Worm (Caenorhabditis elegans) whole organism, L2 larva: Measurements from ENCODE around the gene lgmn-1.

Experiments used
- C34F6.9 ChIP-seq: fragments of 150-350 bp; optimal IDR thresholded peaks from 2 replicates; lab custom pipeline; 2014; ENCODE audit warnings: missing biosample characterization, missing genetic modification characterization
- F13H6.1 ChIP-seq: sonication (generic microtip); optimal IDR thresholded peaks from 2 replicates; lab custom pipeline; 2016; ENCODE audit warnings: missing genetic modification characterization, missing compliant biosample characterization
- R02D3.7 ChIP-seq: fragments of 150-350 bp; optimal IDR thresholded peaks from 2 replicates; lab custom pipeline; 2014; ENCODE audit warnings: missing biosample characterization, missing genetic modification characterization
- Y55F3AM.14 ChIP-seq: fragments of 200-800 bp; sonication (Bioruptor generic); optimal IDR thresholded peaks from 2 replicates; lab custom pipeline; 2018; ENCODE audit warnings: mild to moderate bottlenecking, missing genetic modification characterization, missing compliant biosample characterization
- ZK546.5 ChIP-seq: sonication (generic microtip); optimal IDR thresholded peaks from 2 replicates; lab custom pipeline; 2017; ENCODE audit warnings: missing biosample characterization, missing genetic modification characterization
- alr-1 ChIP-seq: fragments of 150-350 bp; optimal IDR thresholded peaks from 2 replicates; lab custom pipeline; 2014; ENCODE audit warnings: missing biosample characterization, missing genetic modification characterization
- aly-2 ChIP-seq: fragments of 150-350 bp; optimal IDR thresholded peaks from 2 replicates; lab custom pipeline; 2014; ENCODE audit warnings: missing biosample characterization, missing genetic modification characterization
- ama-1 ChIP-seq: fragments of 150-350 bp; optimal IDR thresholded peaks from 2 replicates; lab custom pipeline; 2018; ENCODE audit warnings: inconsistent platforms
- blmp-1 ChIP-seq: sonication (generic microtip); optimal IDR thresholded peaks from 2 replicates; lab custom pipeline; 2017; ENCODE audit warnings: missing genetic modification characterization, mild to moderate bottlenecking, missing compliant biosample characterization, antibody characterized with exemption, moderate library complexity; ENCODE audit not compliant: insufficient read depth
- ceh-16 ChIP-seq: fragments of 150-350 bp; optimal IDR thresholded peaks from 2 replicates; lab custom pipeline; 2014; ENCODE audit warnings: missing biosample characterization, missing genetic modification characterization
- ceh-82 ChIP-seq: fragments of 150-350 bp; optimal IDR thresholded peaks from 2 replicates; lab custom pipeline; 2014; ENCODE audit warnings: missing biosample characterization, missing genetic modification characterization
- crh-2 ChIP-seq: sonication (generic microtip); optimal IDR thresholded peaks from 2 replicates; lab custom pipeline; 2017; ENCODE audit warnings: missing biosample characterization, missing genetic modification characterization
- dmd-4 ChIP-seq: sonication (generic microtip); optimal IDR thresholded peaks from 2 replicates; lab custom pipeline; 2017; ENCODE audit warnings: missing biosample characterization, missing genetic modification characterization
- egl-27 ChIP-seq: sonication (generic microtip); optimal IDR thresholded peaks from 3 replicates; lab custom pipeline; 2017; ENCODE audit warnings: missing biosample characterization, missing genetic modification reagents, missing genetic modification characterization
- elt-1 ChIP-seq: fragments of 150-350 bp; optimal IDR thresholded peaks from 2 replicates; lab custom pipeline; 2014; ENCODE audit warnings: missing biosample characterization, missing genetic modification characterization
- elt-3 ChIP-seq: sonication (generic microtip); optimal IDR thresholded peaks from 2 replicates; lab custom pipeline; 2017; ENCODE audit warnings: missing biosample characterization, missing genetic modification characterization
- fos-1 ChIP-seq: fragments of 150-350 bp; optimal IDR thresholded peaks from 2 replicates; lab custom pipeline; 2014; ENCODE audit warnings: missing biosample characterization, missing genetic modification characterization
- gmeb-1 ChIP-seq: fragments of 150-350 bp; optimal IDR thresholded peaks from 2 replicates; lab custom pipeline; 2014; ENCODE audit warnings: missing biosample characterization, missing genetic modification characterization
- lin-11 ChIP-seq: fragments of 150-350 bp; sonication (generic microtip); optimal IDR thresholded peaks from 2 replicates; lab custom pipeline; 2014; ENCODE audit warnings: missing biosample characterization, missing genetic modification characterization, inconsistent platforms, mixed read lengths
- lin-13 ChIP-seq: fragments of 150-350 bp; optimal IDR thresholded peaks from 2 replicates; lab custom pipeline; 2014; ENCODE audit warnings: missing biosample characterization, missing genetic modification reagents, missing genetic modification characterization
- lin-39 ChIP-seq: fragments of 150-350 bp; optimal IDR thresholded peaks from 2 replicates; lab custom pipeline; 2014; ENCODE audit warnings: missing biosample characterization, missing genetic modification reagents, missing genetic modification characterization
- lsy-2 ChIP-seq, 2 experiments: fragments of 150-350 bp in 1 of 2; sonication (generic microtip) in 1 of 2; optimal IDR thresholded peaks; 2 replicates each; lab custom pipeline; 2014 to 2017; ENCODE audit warnings: missing biosample characterization in 2 of 2, missing genetic modification characterization in 2 of 2
- mab-5 ChIP-seq: fragments of 150-350 bp; optimal IDR thresholded peaks from 2 replicates; lab custom pipeline; 2014; ENCODE audit warnings: missing biosample characterization, missing genetic modification characterization
- mbf-1 ChIP-seq: sonication (generic microtip); optimal IDR thresholded peaks from 2 replicates; lab custom pipeline; 2017; ENCODE audit warnings: missing biosample characterization, missing genetic modification characterization
- mdl-1 ChIP-seq, 2 experiments: fragments of 150-350 bp in 1 of 2; sonication (generic microtip) in 1 of 2; optimal IDR thresholded peaks; 2 replicates each; lab custom pipeline; 2017; ENCODE audit warnings: missing biosample characterization in 2 of 2, missing genetic modification characterization in 2 of 2
- nhr-10 ChIP-seq: sonication (generic microtip); optimal IDR thresholded peaks from 2 replicates; lab custom pipeline; 2017; ENCODE audit warnings: missing biosample characterization, missing genetic modification characterization
- nhr-11 ChIP-seq: fragments of 150-350 bp; optimal IDR thresholded peaks from 2 replicates; lab custom pipeline; 2014; ENCODE audit warnings: missing biosample characterization, missing genetic modification characterization
- nhr-12 ChIP-seq: fragments of 150-350 bp; optimal IDR thresholded peaks from 2 replicates; lab custom pipeline; 2014; ENCODE audit warnings: missing biosample characterization, missing genetic modification characterization
- nhr-129 ChIP-seq: fragments of 150-350 bp; optimal IDR thresholded peaks from 2 replicates; lab custom pipeline; 2014; ENCODE audit warnings: missing biosample characterization, missing genetic modification characterization
- nhr-21 ChIP-seq: fragments of 150-350 bp; optimal IDR thresholded peaks from 2 replicates; lab custom pipeline; 2014; ENCODE audit warnings: missing biosample characterization, missing genetic modification characterization
- nhr-23 ChIP-seq: fragments of 150-350 bp; optimal IDR thresholded peaks from 2 replicates; lab custom pipeline; 2014; ENCODE audit warnings: missing biosample characterization, missing genetic modification reagents, missing genetic modification characterization
- nhr-237 ChIP-seq: fragments of 150-350 bp; optimal IDR thresholded peaks from 2 replicates; lab custom pipeline; 2014; ENCODE audit warnings: missing biosample characterization, missing genetic modification characterization
- nhr-25 ChIP-seq: fragments of 150-350 bp; sonication (generic microtip); optimal IDR thresholded peaks from 3 replicates; lab custom pipeline; 2014; ENCODE audit warnings: missing biosample characterization, missing genetic modification characterization
- nhr-6 ChIP-seq: fragments of 150-350 bp; optimal IDR thresholded peaks from 2 replicates; lab custom pipeline; 2014; ENCODE audit warnings: missing biosample characterization, missing genetic modification characterization
- nhr-77 ChIP-seq: fragments of 150-350 bp; optimal IDR thresholded peaks from 2 replicates; lab custom pipeline; 2014; ENCODE audit warnings: missing biosample characterization, missing genetic modification characterization
- peb-1 ChIP-seq: fragments of 150-350 bp; optimal IDR thresholded peaks from 2 replicates; lab custom pipeline; 2014; ENCODE audit warnings: missing biosample characterization, missing genetic modification characterization
- sem-4 ChIP-seq: fragments of 150-350 bp; optimal IDR thresholded peaks from 2 replicates; lab custom pipeline; 2014; ENCODE audit warnings: missing biosample characterization, missing genetic modification reagents, missing genetic modification characterization
- skn-1 ChIP-seq: sonication (generic microtip); optimal IDR thresholded peaks from 2 replicates; lab custom pipeline; 2017; ENCODE audit warnings: missing biosample characterization, missing genetic modification characterization
- sma-3 ChIP-seq: sonication (generic microtip); optimal IDR thresholded peaks from 2 replicates; lab custom pipeline; 2016; ENCODE audit warnings: missing genetic modification reagents, missing genetic modification characterization, missing compliant biosample characterization
- sma-9 ChIP-seq, 2 experiments: fragments of 150-350 bp in 1 of 2; sonication (generic microtip) in 1 of 2; optimal IDR thresholded peaks; 2 replicates each; lab custom pipeline; 2014 to 2016; ENCODE audit warnings: missing genetic modification characterization in 2 of 2, mild to moderate bottlenecking in 1 of 2, missing biosample characterization in 1 of 2, missing compliant biosample characterization in 1 of 2, missing genetic modification reagents in 1 of 2, moderate library complexity in 1 of 2
- snpc-4 ChIP-seq: fragments of 150-350 bp; optimal IDR thresholded peaks from 2 replicates; lab custom pipeline; 2014; ENCODE audit warnings: missing biosample characterization, missing genetic modification characterization
- unc-39 ChIP-seq: fragments of 150-350 bp; optimal IDR thresholded peaks from 2 replicates; lab custom pipeline; 2014; ENCODE audit warnings: missing biosample characterization, missing genetic modification characterization
- unc-55 ChIP-seq: fragments of 150-350 bp; sonication (generic microtip); optimal IDR thresholded peaks from 3 replicates; lab custom pipeline; 2014; ENCODE audit warnings: missing biosample characterization, missing genetic modification reagents, missing genetic modification characterization
- zag-1 ChIP-seq: fragments of 150-350 bp; optimal IDR thresholded peaks from 2 replicates; lab custom pipeline; 2014; ENCODE audit warnings: missing biosample characterization, missing genetic modification characterization
- ztf-1 ChIP-seq: fragments of 200-800 bp; sonication (Bioruptor generic); conservative IDR thresholded peaks from 2 replicates; pipeline ENCODE4 v1.3.6; 2022; ENCODE audit warnings: missing genetic modification characterization, missing compliant biosample characterization
- ztf-11 ChIP-seq: sonication (generic microtip); optimal IDR thresholded peaks from 2 replicates; lab custom pipeline; 2017; ENCODE audit warnings: missing biosample characterization, missing genetic modification characterization
- ztf-4 ChIP-seq: fragments of 150-350 bp; optimal IDR thresholded peaks from 2 replicates; lab custom pipeline; 2014; ENCODE audit warnings: missing biosample characterization, missing genetic modification characterization

lgmn-1 gene

DNA sequence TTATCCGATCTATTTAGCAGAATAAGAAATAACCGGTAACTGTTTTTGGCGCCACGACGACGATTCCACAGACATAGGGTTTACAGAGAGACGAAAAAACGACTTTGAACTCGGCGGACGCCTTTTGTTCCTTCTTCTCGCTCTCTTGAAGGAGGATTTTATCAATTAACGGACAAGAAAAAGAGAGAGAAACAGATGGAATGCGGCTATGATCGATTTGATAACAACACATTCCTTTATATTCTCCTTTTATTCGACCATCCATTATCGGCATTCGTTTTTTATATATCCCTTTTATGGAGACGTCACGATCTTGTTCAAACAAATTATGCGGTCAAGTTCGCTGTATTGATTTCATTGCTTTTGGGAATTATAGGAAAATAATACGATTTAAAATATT, 36.0 kb downstream of the lgmn-1 start:
- TF ChIP-seq peb-1 (tag; lab: Kevin White, UChicago), result no peak
- TF ChIP-seq blmp-1 (tag; lab: Kevin White, UChicago), result peak; percentile 57
- peak; percentile 38 for TF ChIP-seq nhr-25 (tag; lab: Kevin White, UChicago)
- peak; percentile 45 for TF ChIP-seq nhr-129 (tag; lab: Kevin White, UChicago)
- peak; percentile 70 for TF ChIP-seq sma-9 (GFP tag; optimal IDR thresholded peaks at IDR 0.05; lab: Kevin White, UChicago)
- no peak for TF ChIP-seq sma-9 (tag; optimal IDR thresholded peaks at IDR 0.05; lab: Kevin White, UChicago)
- no peak for TF ChIP-seq ZK546.5
- peak; percentile 95 for TF ChIP-seq ama-1
- TF ChIP-seq lsy-2 (tag; optimal IDR thresholded peaks at IDR 0.05; lab: Kevin White, UChicago), result peak in 1 of 2 experiments; percentile 29
- no peak for TF ChIP-seq crh-2
- no peak for TF ChIP-seq R02D3.7 (tag; lab: Kevin White, UChicago)
- no peak for TF ChIP-seq mdl-1 (tag; optimal IDR thresholded peaks at IDR 0.05; lab: Kevin White, UChicago)
- no peak for TF ChIP-seq nhr-237 (tag; lab: Kevin White, UChicago)
- TF ChIP-seq elt-3 (tag; lab: Kevin White, UChicago), result no peak
- peak; percentile 1 for TF ChIP-seq gmeb-1 (tag; lab: Kevin White, UChicago)
- TF ChIP-seq sma-3 (GFP tag; lab: Kevin White, UChicago), result peak; percentile 79
- TF ChIP-seq nhr-21 (tag; lab: Kevin White, UChicago), result peak; percentile 89
- TF ChIP-seq fos-1, result no peak

DNA sequence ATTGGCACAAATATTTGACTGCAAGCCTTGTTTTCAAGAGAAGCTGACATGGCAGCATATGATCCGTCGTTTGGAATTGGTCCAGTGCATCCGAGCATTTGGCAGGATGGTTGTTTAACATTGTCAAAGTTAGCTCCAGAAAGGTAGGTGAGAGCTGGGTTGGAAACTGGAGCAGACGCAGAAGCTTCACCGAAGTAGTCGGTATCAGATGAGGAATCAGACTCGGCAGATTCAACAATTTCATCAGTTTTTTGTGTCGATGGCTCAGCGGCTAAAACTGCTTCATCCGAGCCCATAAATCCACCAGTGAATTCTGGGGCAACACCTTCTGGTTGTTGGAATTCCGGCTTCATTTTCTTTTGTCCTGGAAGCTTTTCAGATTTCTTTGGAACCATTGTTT, 36.7 kb downstream of the lgmn-1 start:
- TF ChIP-seq nhr-129 (tag; lab: Kevin White, UChicago) (peak; percentile 1), ceh-16 (tag; lab: Kevin White, UChicago) (no peak), ama-1 (peak; percentile 69), ztf-4 (tag; lab: Kevin White, UChicago) (no peak)

DNA sequence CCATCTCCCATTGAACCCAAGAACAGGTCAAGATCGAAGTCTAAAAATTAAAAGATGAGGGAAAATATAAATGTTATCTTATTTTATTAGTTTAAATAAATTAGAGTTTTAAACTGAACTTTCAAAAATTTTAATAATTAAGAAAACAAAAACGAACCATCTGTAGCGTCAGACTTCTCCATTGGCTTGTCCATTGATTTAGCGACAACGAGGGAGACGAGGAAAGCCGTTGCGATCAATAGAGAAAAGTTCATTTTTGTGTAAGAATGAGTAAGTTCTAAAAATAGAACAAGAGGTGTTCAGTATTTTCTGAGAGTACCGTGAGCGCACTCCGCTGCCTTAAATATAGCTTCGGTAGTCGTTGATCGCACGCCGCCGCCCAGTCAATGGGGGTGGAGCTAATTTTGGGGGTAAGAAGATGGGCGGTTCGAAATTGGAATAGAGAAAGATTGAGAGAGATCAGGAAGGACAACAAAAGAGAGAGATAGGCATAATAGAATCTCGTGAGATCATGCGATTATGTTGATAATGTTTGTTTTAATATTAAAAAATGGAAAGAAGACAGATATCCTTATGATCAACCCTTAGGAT, 37.3 kb downstream of the lgmn-1 start, which contains the start of gene F45D3.3:
Gene F45D3.3 (minus strand): TSS at position 350 of the 591 bp plus-strand sequence.
- TF ChIP-seq zag-1 (tag; lab: Kevin White, UChicago) (no peak), elt-1 (tag; lab: Kevin White, UChicago) (no peak), lin-39 (no peak), ztf-4 (tag; lab: Kevin White, UChicago) (no peak), gmeb-1 (tag; lab: Kevin White, UChicago) (no peak), nhr-21 (tag; lab: Kevin White, UChicago) (peak; percentile 79), mbf-1 (tag; lab: Kevin White, UChicago) (no peak), Y55F3AM.14 (GFP tag; lab: Kevin White, UChicago) (no peak), mab-5 (tag; lab: Kevin White, UChicago) (no peak), ceh-16 (tag; lab: Kevin White, UChicago) (no peak), nhr-11 (tag; lab: Kevin White, UChicago) (no peak), snpc-4 (tag; lab: Kevin White, UChicago) (no peak), nhr-237 (tag; lab: Kevin White, UChicago) (no peak), dmd-4 (tag; lab: Kevin White, UChicago) (no peak), alr-1 (tag; lab: Kevin White, UChicago) (no peak), elt-3 (tag; lab: Kevin White, UChicago) (no peak), aly-2 (tag; lab: Kevin White, UChicago) (no peak), F13H6.1 (no peak), sma-9 (GFP tag; optimal IDR thresholded peaks at IDR 0.05; lab: Kevin White, UChicago) (peak; percentile 24), sma-9 (tag; optimal IDR thresholded peaks at IDR 0.05; lab: Kevin White, UChicago) (no peak), sma-3 (GFP tag; lab: Kevin White, UChicago) (peak; percentile 43), unc-55 (no peak), fos-1 (no peak), blmp-1 (tag; lab: Kevin White, UChicago) (peak; percentile 27), ztf-1 (GFP tag; lab: Robert Waterston, UW) (no peak), egl-27 (tag; lab: Kevin White, UChicago) (peak; percentile 25), R02D3.7 (tag; lab: Kevin White, UChicago) (no peak), nhr-77 (tag; lab: Kevin White, UChicago) (no peak), crh-2 (no peak), ZK546.5 (no peak), lin-11 (tag; lab: Kevin White, UChicago) (no peak), lsy-2 (tag; optimal IDR thresholded peaks at IDR 0.05; lab: Kevin White, UChicago) (no peak), peb-1 (tag; lab: Kevin White, UChicago) (no peak), nhr-25 (tag; lab: Kevin White, UChicago) (peak; percentile 12), nhr-6 (tag; lab: Kevin White, UChicago) (no peak), ceh-82 (no peak), lin-13 (no peak), nhr-12 (tag; lab: Kevin White, UChicago) (no peak), nhr-23 (tag; lab: Kevin White, UChicago) (no peak), sem-4 (no peak), skn-1 (tag; lab: Kevin White, UChicago) (no peak), ztf-11 (no peak), C34F6.9 (tag; lab: Kevin White, UChicago) (no peak), nhr-129 (tag; lab: Kevin White, UChicago) (no peak), nhr-10 (no peak), unc-39 (no peak)
